Worm (Caenorhabditis elegans) whole organism, late embryonic: Measurements from ENCODE around the gene F46G11.4.
A peak's percentile ranks its signal among the peaks of the same experiment; 100 is the strongest.

Experiments
- C08G9.2 ChIP-seq: sonication (generic microtip); optimal IDR thresholded peaks from 2 replicates; lab custom pipeline; 2016; ENCODE audit warnings: mild to moderate bottlenecking, missing genetic modification characterization, moderate library complexity, missing compliant biosample characterization
- C38D4.7 ChIP-seq: fragments of 200-800 bp; sonication (Bioruptor generic); optimal IDR thresholded peaks from 2 replicates; lab custom pipeline; 2018; ENCODE audit warnings: mild to moderate bottlenecking, missing genetic modification characterization, moderate library complexity, missing compliant biosample characterization
- F13H6.1 ChIP-seq: sonication (generic microtip); optimal IDR thresholded peaks from 2 replicates; lab custom pipeline; 2016; ENCODE audit warnings: missing genetic modification characterization, missing compliant biosample characterization
- K09A11.1 ChIP-seq: sonication (generic microtip); optimal IDR thresholded peaks from 2 replicates; lab custom pipeline; 2017; ENCODE audit warnings: antibody characterized with exemption, mild to moderate bottlenecking, missing genetic modification characterization, missing compliant biosample characterization; ENCODE audit not compliant: insufficient read depth
- Y22D7AL.16 ChIP-seq: sonication (generic microtip); optimal IDR thresholded peaks from 2 replicates; lab custom pipeline; 2016; ENCODE audit warnings: missing genetic modification characterization, missing compliant biosample characterization
- ama-1 ChIP-seq: fragments of 150-350 bp; optimal IDR thresholded peaks from 2 replicates; lab custom pipeline; 2014
- ceh-19 ChIP-seq: fragments of 200-800 bp; sonication (Bioruptor generic); optimal IDR thresholded peaks from 2 replicates; lab custom pipeline; 2018; ENCODE audit warnings: mild to moderate bottlenecking, missing genetic modification characterization, missing compliant biosample characterization
- ceh-2 ChIP-seq: sonication (generic microtip); optimal IDR thresholded peaks from 2 replicates; lab custom pipeline; 2016; ENCODE audit warnings: missing genotype, missing genetic modification characterization, missing compliant biosample characterization
- ceh-22 ChIP-seq: sonication (generic microtip); optimal IDR thresholded peaks from 2 replicates; lab custom pipeline; 2017; ENCODE audit warnings: missing biosample characterization, missing genetic modification characterization
- ceh-24 ChIP-seq: sonication (generic microtip); optimal IDR thresholded peaks from 2 replicates; lab custom pipeline; 2016; ENCODE audit warnings: mild to moderate bottlenecking, missing genetic modification characterization, missing compliant biosample characterization
- ceh-30 ChIP-seq: fragments of 150-350 bp; optimal IDR thresholded peaks from 2 replicates; lab custom pipeline; 2014; ENCODE audit warnings: missing biosample characterization, missing genetic modification characterization
- ceh-45 ChIP-seq: fragments of 200-800 bp; sonication (Bioruptor generic); IDR thresholded peaks from 2 replicates; pipeline ENCODE4 v1.3.6; 2022; ENCODE audit warnings: missing genetic modification reagents, missing genetic modification characterization, missing compliant biosample characterization
- che-1 ChIP-seq: sonication (generic microtip); optimal IDR thresholded peaks from 2 replicates; lab custom pipeline; 2016; ENCODE audit warnings: mild to moderate bottlenecking, missing genetic modification characterization, missing compliant biosample characterization
- dmd-4 ChIP-seq: sonication (generic microtip); optimal IDR thresholded peaks from 2 replicates; lab custom pipeline; 2016; ENCODE audit warnings: borderline replicate concordance, missing genetic modification characterization, missing compliant biosample characterization
- dve-1 ChIP-seq: sonication (generic microtip); optimal IDR thresholded peaks from 2 replicates; lab custom pipeline; 2017; ENCODE audit warnings: antibody characterized with exemption, mild to moderate bottlenecking, missing genetic modification characterization, missing compliant biosample characterization
- elt-2 ChIP-seq: sonication (generic microtip); optimal IDR thresholded peaks from 2 replicates; lab custom pipeline; 2016; ENCODE audit warnings: missing genetic modification reagents, missing genetic modification characterization, missing compliant biosample characterization
- elt-4 ChIP-seq: sonication (generic microtip); optimal IDR thresholded peaks from 2 replicates; lab custom pipeline; 2016; ENCODE audit warnings: missing genetic modification characterization, missing compliant biosample characterization
- ets-4 ChIP-seq: sonication (generic microtip); optimal IDR thresholded peaks from 2 replicates; lab custom pipeline; 2016; ENCODE audit warnings: missing genetic modification characterization, missing compliant biosample characterization
- fax-1 ChIP-seq: sonication (generic microtip); optimal IDR thresholded peaks from 2 replicates; lab custom pipeline; 2016; ENCODE audit warnings: missing genotype, missing genetic modification characterization, missing compliant biosample characterization
- fkh-10 ChIP-seq: fragments of 150-350 bp; optimal IDR thresholded peaks from 2 replicates; lab custom pipeline; 2014; ENCODE audit warnings: missing biosample characterization, missing genetic modification reagents, missing genetic modification characterization
- gmeb-2 ChIP-seq: sonication (generic microtip); optimal IDR thresholded peaks from 2 replicates; lab custom pipeline; 2016; ENCODE audit warnings: missing genetic modification characterization, inconsistent platforms, missing compliant biosample characterization
- hlh-13 ChIP-seq: fragments of 200-800 bp; sonication (Bioruptor generic); optimal IDR thresholded peaks from 2 replicates; lab custom pipeline; 2018; ENCODE audit warnings: mild to moderate bottlenecking, missing genetic modification characterization, missing compliant biosample characterization
- hlh-30 ChIP-seq: sonication (generic microtip); optimal IDR thresholded peaks from 2 replicates; lab custom pipeline; 2017; ENCODE audit warnings: antibody characterized with exemption, missing genetic modification characterization, missing compliant biosample characterization; ENCODE audit not compliant: insufficient read depth
- hlh-6 ChIP-seq: sonication (generic microtip); optimal IDR thresholded peaks from 2 replicates; lab custom pipeline; 2016; ENCODE audit warnings: missing genotype, missing genetic modification characterization, missing compliant biosample characterization
- lin-11 ChIP-seq: fragments of 200-800 bp; sonication (Bioruptor generic); optimal IDR thresholded peaks from 2 replicates; lab custom pipeline; 2018; ENCODE audit warnings: mild to moderate bottlenecking, missing genetic modification characterization, missing compliant biosample characterization
- mec-3 ChIP-seq: sonication (generic microtip); optimal IDR thresholded peaks from 2 replicates; lab custom pipeline; 2016; ENCODE audit warnings: borderline replicate concordance, missing genetic modification characterization, missing compliant biosample characterization
- nfya-1 ChIP-seq: sonication (generic microtip); optimal IDR thresholded peaks from 2 replicates; lab custom pipeline; 2017; ENCODE audit warnings: missing genetic modification characterization, mild to moderate bottlenecking, missing compliant biosample characterization, antibody characterized with exemption, moderate library complexity
- nhr-232 ChIP-seq: sonication (generic microtip); optimal IDR thresholded peaks from 2 replicates; lab custom pipeline; 2016; ENCODE audit warnings: missing genetic modification characterization, missing compliant biosample characterization
- odd-2 ChIP-seq: sonication (generic microtip); optimal IDR thresholded peaks from 2 replicates; lab custom pipeline; 2017; ENCODE audit warnings: antibody characterized with exemption, mild to moderate bottlenecking, missing genetic modification characterization, missing compliant biosample characterization
- pag-3 ChIP-seq: sonication (generic microtip); optimal IDR thresholded peaks from 2 replicates; lab custom pipeline; 2016; ENCODE audit warnings: missing compliant biosample characterization, missing genetic modification characterization, borderline replicate concordance
- pat-9 ChIP-seq: fragments of 200-800 bp; sonication (Bioruptor generic); optimal IDR thresholded peaks from 2 replicates; lab custom pipeline; 2018; ENCODE audit warnings: mild to moderate bottlenecking, missing genetic modification characterization, moderate library complexity, missing compliant biosample characterization
- pha-2 ChIP-seq: sonication (generic microtip); optimal IDR thresholded peaks from 2 replicates; lab custom pipeline; 2017; ENCODE audit warnings: mild to moderate bottlenecking, missing genetic modification characterization, missing compliant biosample characterization
- pha-4 ChIP-seq: fragments of 150-350 bp; optimal IDR thresholded peaks from 2 replicates; lab custom pipeline; 2018; ENCODE audit warnings: missing biosample characterization, missing genetic modification reagents, missing genetic modification characterization
- pros-1 ChIP-seq: fragments of 150-350 bp; optimal IDR thresholded peaks from 2 replicates; lab custom pipeline; 2014; ENCODE audit warnings: missing biosample characterization, missing genetic modification reagents, missing genetic modification characterization
- rnt-1 ChIP-seq: sonication (generic microtip); optimal IDR thresholded peaks from 2 replicates; lab custom pipeline; 2016; ENCODE audit warnings: missing genetic modification characterization, missing compliant biosample characterization
- sdc-2 ChIP-seq: sonication (generic microtip); optimal IDR thresholded peaks from 2 replicates; lab custom pipeline; 2016; ENCODE audit warnings: missing genotype, missing genetic modification characterization, missing compliant biosample characterization
- sox-2 ChIP-seq: fragments of 200-800 bp; sonication (Bioruptor generic); IDR thresholded peaks from 2 replicates; pipeline ENCODE4 v1.3.6; 2022; ENCODE audit warnings: missing genetic modification reagents, missing genetic modification characterization, missing compliant biosample characterization
- sox-4 ChIP-seq: sonication (generic microtip); optimal IDR thresholded peaks from 2 replicates; lab custom pipeline; 2017; ENCODE audit warnings: mild to moderate bottlenecking, missing genetic modification characterization, inconsistent platforms, missing compliant biosample characterization
- syd-9 ChIP-seq: sonication (generic microtip); optimal IDR thresholded peaks from 2 replicates; lab custom pipeline; 2016; ENCODE audit warnings: mild to moderate bottlenecking, missing genetic modification characterization, moderate library complexity, missing compliant biosample characterization
- tbx-2 ChIP-seq: sonication (generic microtip); optimal IDR thresholded peaks from 2 replicates; lab custom pipeline; 2016; ENCODE audit warnings: missing genetic modification characterization, missing compliant biosample characterization
- tbx-7 ChIP-seq: sonication (generic microtip); optimal IDR thresholded peaks from 2 replicates; lab custom pipeline; 2016; ENCODE audit warnings: missing genotype, missing genetic modification characterization, missing compliant biosample characterization
- ttx-3 ChIP-seq: sonication (generic microtip); optimal IDR thresholded peaks from 2 replicates; lab custom pipeline; 2016; ENCODE audit warnings: missing genetic modification reagents, missing genetic modification characterization, missing compliant biosample characterization
- unc-3 ChIP-seq, 2 experiments: fragments of 200-800 bp in 1 of 2; sonication (Bioruptor generic) in 1 of 2; sonication (generic microtip) in 1 of 2; conservative IDR thresholded peaks in 1 of 2; optimal IDR thresholded peaks in 1 of 2; 2 replicates each; pipeline versions ENCODE4 v1.3.6 to Lab custom; 2016 to 2022; ENCODE audit warnings: missing compliant biosample characterization in 2 of 2, missing genetic modification characterization in 2 of 2, missing genetic modification reagents in 1 of 2
- unc-55 ChIP-seq: sonication (generic microtip); optimal IDR thresholded peaks from 2 replicates; lab custom pipeline; 2017; ENCODE audit warnings: missing biosample characterization, missing genetic modification reagents, missing genetic modification characterization
- unc-86 ChIP-seq: sonication (generic microtip); optimal IDR thresholded peaks from 2 replicates; lab custom pipeline; 2016; ENCODE audit warnings: missing genetic modification characterization, missing compliant biosample characterization
- zip-5 ChIP-seq: sonication (generic microtip); optimal IDR thresholded peaks from 2 replicates; lab custom pipeline; 2016; ENCODE audit warnings: missing genetic modification characterization, missing compliant biosample characterization

Gene F46G11.4

DNA sequence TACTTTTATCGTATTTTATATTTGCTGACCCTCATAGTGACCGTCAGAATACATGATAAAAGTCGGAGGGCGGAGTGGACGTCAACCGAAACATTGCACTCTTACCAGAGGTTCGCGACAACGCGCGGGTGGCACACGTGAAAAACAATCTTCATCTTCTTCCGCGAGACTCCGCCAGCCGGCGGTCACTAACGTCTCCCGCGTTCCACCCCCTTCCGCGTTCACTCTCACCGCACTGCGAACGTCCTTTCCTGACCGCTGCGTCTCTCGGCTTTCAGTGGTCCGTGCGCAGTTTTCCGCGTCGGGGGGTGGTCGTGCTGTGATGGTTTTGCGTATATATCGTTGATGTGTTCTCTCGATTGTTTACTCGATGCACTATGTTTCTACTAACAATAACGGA is 19.6 kb upstream of the F46G11.4 start (continued):
- TF ChIP-seq ceh-24 (no peak), unc-55 (GFP tag; lab: Kevin White, UChicago) (peak; percentile 70), odd-2 (no peak), tbx-2 (tag; lab: Kevin White, UChicago) (peak; percentile 61), ceh-2 (tag; lab: Kevin White, UChicago) (peak; percentile 42), ceh-30 (tag; lab: Kevin White, UChicago) (no peak), fkh-10 (no peak), dmd-4 (tag; lab: Kevin White, UChicago) (peak; percentile 5), fax-1 (tag; lab: Kevin White, UChicago) (no peak), syd-9 (peak; percentile 76), sox-4 (tag; lab: Kevin White, UChicago) (no peak), pha-2 (tag; lab: Kevin White, UChicago) (no peak), che-1 (no peak), ceh-22 (tag; lab: Kevin White, UChicago) (no peak), lin-11 (tag; lab: Kevin White, UChicago) (no peak), Y22D7AL.16 (no peak), ama-1 (no peak), unc-3 (GFP tag; conservative IDR thresholded peaks at IDR 0.05; lab: Robert Waterston, UW) (no peak), unc-3 (tag; optimal IDR thresholded peaks at IDR 0.05; lab: Kevin White, UChicago) (no peak), K09A11.1 (no peak), rnt-1 (tag; lab: Kevin White, UChicago) (peak; percentile 80), tbx-7 (tag; lab: Kevin White, UChicago) (no peak), pros-1 (tag; lab: Kevin White, UChicago) (peak; percentile 78)

- TF ChIP-seq sox-4 (tag; lab: Kevin White, UChicago) (no peak), nfya-1 (tag; lab: Kevin White, UChicago) (peak; percentile 46)
Measured at ce11 chrX:5817078-5817477, 18.5 kb upstream of the F46G11.4 start.

DNA sequence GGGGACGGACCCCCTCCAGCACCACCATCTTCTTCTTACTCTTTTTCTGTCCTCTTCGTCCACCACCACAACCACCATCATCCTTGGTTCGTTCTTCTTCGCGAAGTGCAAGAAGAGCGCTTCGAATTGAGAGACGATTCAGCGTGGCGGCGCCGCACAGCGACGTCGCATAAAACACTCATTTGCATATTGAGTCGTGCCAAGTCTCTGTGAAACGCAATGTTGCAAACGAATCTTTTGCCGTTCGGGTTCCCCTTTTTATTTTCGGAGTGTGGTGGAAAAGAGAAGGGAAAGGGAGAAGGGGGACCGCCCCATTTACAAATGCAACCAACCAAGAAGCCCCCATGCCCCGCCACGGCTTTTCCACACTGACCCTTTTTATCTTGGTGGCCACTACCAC is 17.8 kb upstream of the F46G11.4 start:
- TF ChIP-seq ets-4 (tag; lab: Kevin White, UChicago) (no peak), fkh-10 (no peak), fax-1 (tag; lab: Kevin White, UChicago) (no peak), gmeb-2 (tag; lab: Kevin White, UChicago) (no peak), ceh-2 (tag; lab: Kevin White, UChicago) (peak; percentile 8), nfya-1 (tag; lab: Kevin White, UChicago) (peak; percentile 56), C38D4.7 (no peak), dmd-4 (tag; lab: Kevin White, UChicago) (peak; percentile 23), pat-9 (tag; lab: Kevin White, UChicago) (no peak), ceh-45 (GFP tag; lab: Robert Waterston, UW) (no peak), sox-2 (GFP tag; lab: Robert Waterston, UW) (no peak), pha-4 (tag; lab: Kevin White, UChicago) (no peak), pag-3 (tag; lab: Kevin White, UChicago) (no peak), sdc-2 (tag; lab: Kevin White, UChicago) (peak; percentile 12), elt-2 (tag; lab: Kevin White, UChicago) (peak; percentile 12), ceh-22 (tag; lab: Kevin White, UChicago) (no peak), K09A11.1 (no peak), hlh-6 (no peak), C08G9.2 (no peak), unc-55 (GFP tag; lab: Kevin White, UChicago) (no peak), ceh-19 (GFP tag; lab: Kevin White, UChicago) (peak; percentile 20), dve-1 (tag; lab: Kevin White, UChicago) (no peak), hlh-13 (GFP tag; lab: Kevin White, UChicago) (no peak), rnt-1 (tag; lab: Kevin White, UChicago) (peak; percentile 7), unc-3 (GFP tag; conservative IDR thresholded peaks at IDR 0.05; lab: Robert Waterston, UW) (no peak), unc-3 (tag; optimal IDR thresholded peaks at IDR 0.05; lab: Kevin White, UChicago) (no peak), elt-4 (tag; lab: Kevin White, UChicago) (no peak), hlh-30 (tag; lab: Kevin White, UChicago) (no peak), F13H6.1 (tag; lab: Kevin White, UChicago) (no peak), ttx-3 (tag; lab: Kevin White, UChicago) (no peak), nhr-232 (tag; lab: Kevin White, UChicago) (no peak), zip-5 (no peak), mec-3 (tag; lab: Kevin White, UChicago) (no peak), pros-1 (tag; lab: Kevin White, UChicago) (no peak), unc-86 (tag; lab: Kevin White, UChicago) (no peak), ceh-30 (tag; lab: Kevin White, UChicago) (no peak), tbx-7 (tag; lab: Kevin White, UChicago) (no peak)
